Worm (Caenorhabditis elegans) whole organism, L4/young adult: ENCODE data around the gene idpc-6.

Source experiments
- W03F9.2 ChIP-seq: fragments of 150-350 bp; optimal IDR thresholded peaks from 2 replicates; lab custom pipeline; 2014; ENCODE audit warnings: missing biosample characterization, missing genetic modification characterization
- dao-5 ChIP-seq: sonication (generic microtip); optimal IDR thresholded peaks from 2 replicates; lab custom pipeline; 2016; ENCODE audit warnings: missing genotype, missing genetic modification characterization, moderate library complexity, missing compliant biosample characterization
- him-1 ChIP-seq: sonication (generic microtip); optimal IDR thresholded peaks from 2 replicates; lab custom pipeline; 2016; ENCODE audit warnings: missing genotype, missing genetic modification reagents, missing genetic modification characterization, missing compliant biosample characterization

Gene idpc-6

DNA sequence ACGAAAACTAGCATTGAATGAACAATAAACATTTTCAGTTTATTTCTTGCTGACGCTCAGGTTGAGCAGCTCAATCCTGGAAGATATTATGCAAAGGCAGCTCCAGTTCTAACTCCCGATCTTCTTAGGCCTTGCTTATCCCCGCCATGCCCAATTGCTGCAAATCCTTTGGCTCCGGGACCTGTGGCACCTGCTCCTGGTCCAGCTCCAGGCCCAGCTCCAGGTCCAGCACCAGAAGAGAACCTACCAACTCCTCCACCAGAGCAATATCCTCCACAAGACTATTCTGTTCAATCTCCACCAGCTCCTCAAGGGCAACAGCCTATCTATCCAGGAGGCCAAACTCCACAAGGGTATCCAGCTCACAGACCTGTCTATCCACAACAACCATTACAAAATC lies 3.8 kb upstream of the idpc-6 start:
- TF ChIP-seq him-1 (tag; lab: Kevin White, UChicago) (no peak), W03F9.2 (tag; lab: Kevin White, UChicago) (no peak), dao-5 (tag; lab: Kevin White, UChicago) (no peak)

DNA sequence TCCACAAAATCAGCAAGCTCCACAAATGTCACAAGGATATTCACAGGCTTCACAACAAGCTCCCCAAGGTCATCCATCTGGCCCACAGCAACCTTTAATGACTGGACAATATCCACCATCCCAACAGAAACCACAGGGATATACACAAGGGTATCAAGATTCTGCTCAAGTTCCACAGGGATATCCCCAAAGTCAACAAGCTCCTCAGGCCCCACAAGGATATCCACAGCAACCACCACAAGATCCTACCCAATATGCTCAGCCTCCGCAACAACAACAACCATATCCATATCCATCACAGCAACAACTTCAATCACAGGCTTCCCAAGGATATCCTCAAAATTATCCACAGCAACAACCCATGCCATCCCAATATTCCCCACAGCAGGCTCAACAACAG lies 3.3 kb upstream of the idpc-6 start:
- TF ChIP-seq dao-5 (tag; lab: Kevin White, UChicago): no peak
- no peak for TF ChIP-seq him-1 (tag; lab: Kevin White, UChicago)
- TF ChIP-seq W03F9.2 (tag; lab: Kevin White, UChicago): no peak

DNA sequence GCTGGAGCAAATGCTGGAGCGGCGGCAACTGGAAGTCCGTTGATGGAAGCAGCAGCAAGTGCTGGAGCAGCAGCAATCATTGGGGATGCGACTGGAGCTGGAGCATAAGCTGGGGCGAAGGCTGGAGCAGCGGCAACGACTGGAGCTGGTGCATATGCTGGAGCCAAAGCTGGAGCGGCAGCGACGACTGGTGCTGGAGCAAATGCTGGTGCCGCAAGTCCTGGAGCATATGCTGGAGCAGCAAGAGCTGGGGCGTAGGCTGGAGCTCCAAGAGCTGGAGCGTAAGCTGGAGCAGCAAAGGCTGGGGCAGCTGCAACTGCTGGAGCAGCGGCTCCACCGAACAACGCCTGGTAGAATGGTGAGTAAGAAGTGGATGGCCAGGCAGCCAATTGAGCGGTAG lies 1.5 kb upstream of the idpc-6 start:
- TF ChIP-seq dao-5 (tag; lab: Kevin White, UChicago) (no peak), him-1 (tag; lab: Kevin White, UChicago) (no peak), W03F9.2 (tag; lab: Kevin White, UChicago) (no peak)

DNA sequence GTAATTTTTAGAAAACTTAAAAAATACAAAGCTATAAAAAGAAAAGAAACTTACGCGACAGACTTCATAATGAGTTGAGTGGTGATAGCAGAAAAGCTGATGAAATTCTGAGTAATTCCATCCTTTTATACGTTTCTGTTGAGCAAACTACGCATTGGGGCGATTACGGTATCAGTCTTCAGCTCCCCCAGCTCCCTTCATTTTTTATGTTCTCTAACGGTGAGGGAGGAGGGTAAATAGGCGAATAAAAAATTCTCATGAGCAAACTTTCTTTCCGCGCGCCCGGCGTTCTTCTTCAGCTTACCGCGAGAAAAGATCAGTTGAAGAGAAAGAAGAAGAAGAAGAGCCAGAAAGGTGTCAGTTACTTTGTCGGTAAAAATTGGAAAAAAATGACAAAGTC lies 1.0 kb upstream of the idpc-6 start, which contains the start of gene idpc-7:
TSS of gene idpc-7 (minus strand) at position 101 of the 400 bp plus-strand sequence.
- TF ChIP-seq him-1 (tag; lab: Kevin White, UChicago) (no peak), W03F9.2 (tag; lab: Kevin White, UChicago) (no peak), dao-5 (tag; lab: Kevin White, UChicago) (no peak)

DNA sequence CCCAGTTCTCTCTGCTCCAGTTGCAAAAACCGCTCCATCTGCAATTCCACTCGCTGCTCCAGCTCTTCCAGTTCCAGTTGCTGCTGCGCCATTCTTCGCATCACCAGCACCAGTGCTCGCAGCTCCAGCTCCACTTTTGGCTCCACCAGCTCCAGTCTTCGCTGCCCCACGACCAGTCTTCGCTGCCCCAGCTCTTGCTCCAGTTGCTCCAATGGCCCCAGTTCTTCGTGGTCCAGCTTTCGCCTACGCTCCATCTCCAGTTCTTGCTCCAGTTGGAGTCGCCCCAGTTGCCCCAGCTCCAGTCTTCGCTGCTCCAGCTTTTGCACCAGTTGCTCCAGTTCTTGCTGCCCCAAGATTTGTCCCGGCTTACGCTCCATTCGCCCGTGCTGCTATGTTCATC lies 467 bp downstream of the idpc-6 start:
- TF ChIP-seq dao-5 (tag; lab: Kevin White, UChicago) (no peak), W03F9.2 (tag; lab: Kevin White, UChicago) (no peak), him-1 (tag; lab: Kevin White, UChicago) (no peak)

DNA sequence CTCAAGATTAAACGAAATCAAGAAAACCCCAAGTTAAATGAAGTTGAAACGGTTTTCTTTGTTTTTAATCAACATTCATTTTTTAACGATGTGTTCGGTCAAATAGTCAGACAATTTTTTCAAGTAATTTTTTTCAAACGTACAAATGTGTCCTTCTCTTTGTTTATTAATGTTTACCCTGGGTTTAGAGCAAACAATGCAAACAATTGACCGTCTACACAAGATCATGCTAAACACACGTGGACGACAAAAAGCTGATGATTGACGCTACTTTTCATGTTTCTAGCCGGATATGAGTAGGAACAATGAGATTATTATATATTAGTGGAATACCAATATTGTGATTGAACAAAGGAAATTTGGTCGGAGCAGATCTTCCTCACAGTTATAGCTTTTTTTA lies 1.5 kb downstream of the idpc-6 start:
- no peak for TF ChIP-seq him-1 (tag; lab: Kevin White, UChicago)
- TF ChIP-seq dao-5 (tag; lab: Kevin White, UChicago): no peak
- no peak for TF ChIP-seq W03F9.2 (tag; lab: Kevin White, UChicago)

DNA sequence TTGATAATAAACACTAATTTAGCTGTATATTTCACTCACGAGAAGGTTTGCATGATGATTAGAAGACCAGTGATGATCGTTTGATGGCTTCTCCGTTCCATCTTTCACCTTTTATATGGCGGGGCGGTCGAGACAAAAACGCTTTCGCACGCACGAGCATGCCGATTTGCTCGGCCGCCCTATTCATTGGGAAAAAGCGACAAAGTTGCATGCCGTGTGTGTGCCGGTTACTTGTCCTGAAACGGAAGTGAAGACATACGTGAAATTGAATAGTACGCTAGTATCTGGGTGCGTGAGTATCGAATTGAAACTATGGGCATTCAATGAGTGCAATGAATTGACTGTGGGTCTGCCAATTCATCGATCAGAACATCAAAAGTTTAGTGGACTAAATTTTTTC lies 2.9 kb downstream of the idpc-6 start, which contains the start of gene idpc-5:
TSS of gene idpc-5 (minus strand) at position 101 of the 400 bp plus-strand sequence.
- TF ChIP-seq W03F9.2 (tag; lab: Kevin White, UChicago) (no peak), him-1 (tag; lab: Kevin White, UChicago) (no peak), dao-5 (tag; lab: Kevin White, UChicago) (no peak)

DNA sequence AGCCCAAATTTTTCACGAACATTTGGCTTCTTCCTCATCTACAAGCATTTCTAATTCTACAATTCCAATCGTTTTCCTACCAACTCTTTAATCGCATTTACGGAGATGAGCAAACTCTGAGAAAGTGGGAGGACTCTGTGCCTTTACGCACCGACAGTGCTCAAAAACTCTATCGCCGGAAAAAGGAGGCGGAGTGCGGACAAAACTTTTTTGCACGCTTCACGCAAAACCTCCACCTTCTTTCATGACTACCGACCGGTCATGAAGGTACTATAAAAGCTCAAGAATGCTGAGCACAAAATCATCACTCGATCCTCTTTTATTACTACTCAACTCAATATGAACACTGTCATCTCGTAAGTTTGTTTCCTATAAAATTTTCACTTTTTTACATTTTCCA lies 5.2 kb downstream of the idpc-6 start, which contains the start of gene idpc-4:
TSS of gene idpc-4 (plus strand) at position 301 of the 400 bp plus-strand sequence.
- TF ChIP-seq dao-5 (tag; lab: Kevin White, UChicago) (no peak), W03F9.2 (tag; lab: Kevin White, UChicago) (no peak), him-1 (tag; lab: Kevin White, UChicago) (no peak)

DNA sequence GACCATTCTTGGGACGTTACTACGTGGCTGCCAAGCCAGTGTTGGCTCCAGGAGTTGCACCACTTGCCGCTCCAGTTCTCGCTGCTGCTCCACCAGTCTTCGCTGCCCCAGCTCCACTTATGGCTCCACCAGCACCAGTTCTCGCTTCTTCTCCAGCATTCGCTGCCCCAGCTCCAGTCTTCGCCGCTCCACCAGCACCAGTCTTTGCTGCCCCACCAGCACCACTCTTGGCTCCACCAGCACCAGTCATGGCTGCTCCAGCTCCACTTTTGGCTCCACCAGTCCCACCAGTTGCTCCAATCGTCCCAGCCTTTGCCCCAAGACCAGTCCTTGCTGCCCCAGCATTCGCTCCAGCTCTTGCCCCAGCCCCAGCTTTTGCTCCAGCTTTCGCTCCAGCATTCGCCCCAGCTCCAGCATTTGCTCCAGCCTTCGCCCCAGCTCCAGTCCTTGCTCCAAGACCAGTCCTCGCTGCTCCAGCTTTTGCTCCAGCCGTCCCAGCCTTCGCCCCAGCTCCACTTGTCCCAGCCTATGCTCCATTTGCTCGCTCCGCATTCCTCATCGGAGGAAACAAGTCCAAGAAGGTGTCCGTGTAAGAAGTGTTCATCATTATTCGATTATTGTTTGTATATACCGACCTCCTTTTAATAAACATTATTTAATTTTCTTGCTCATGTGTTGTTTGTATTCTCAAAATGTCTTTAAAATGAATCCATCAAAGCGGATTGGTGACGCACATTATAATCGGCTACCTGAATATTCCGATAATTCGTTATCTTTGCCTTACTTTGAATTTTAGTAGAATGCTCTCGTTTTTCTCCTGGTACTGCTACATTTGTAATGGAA lies 5.9 kb downstream of the idpc-6 start, which contains the start of gene T06E4.7:
TSS of gene T06E4.7 (plus strand) at position 793 of the 843 bp plus-strand sequence.
- TF ChIP-seq him-1 (tag; lab: Kevin White, UChicago) (no peak), dao-5 (tag; lab: Kevin White, UChicago) (no peak), W03F9.2 (tag; lab: Kevin White, UChicago) (no peak)

DNA sequence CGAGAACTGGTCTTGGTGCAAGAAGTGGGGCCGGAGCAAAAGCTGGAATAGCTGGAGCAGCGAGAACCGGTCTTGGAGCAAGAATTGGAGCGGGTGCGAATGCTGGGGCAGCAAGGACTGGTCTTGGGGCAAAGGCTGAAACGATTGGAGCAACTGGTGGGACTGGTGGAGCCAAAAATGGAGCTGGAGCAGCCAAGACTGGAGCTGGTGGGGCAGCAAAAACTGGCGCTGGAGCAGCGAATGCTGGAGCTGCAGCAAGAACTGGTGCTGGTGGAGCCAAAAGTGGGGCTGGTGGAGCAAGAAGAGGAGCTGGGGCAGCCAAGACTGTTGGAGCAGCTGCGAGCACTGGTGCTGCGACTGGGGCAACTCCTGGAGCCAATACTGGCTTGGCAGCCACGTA lies 8.7 kb downstream of the idpc-6 start:
- no peak for TF ChIP-seq dao-5 (tag; lab: Kevin White, UChicago)
- no peak for TF ChIP-seq him-1 (tag; lab: Kevin White, UChicago)
- TF ChIP-seq W03F9.2 (tag; lab: Kevin White, UChicago): no peak

DNA sequence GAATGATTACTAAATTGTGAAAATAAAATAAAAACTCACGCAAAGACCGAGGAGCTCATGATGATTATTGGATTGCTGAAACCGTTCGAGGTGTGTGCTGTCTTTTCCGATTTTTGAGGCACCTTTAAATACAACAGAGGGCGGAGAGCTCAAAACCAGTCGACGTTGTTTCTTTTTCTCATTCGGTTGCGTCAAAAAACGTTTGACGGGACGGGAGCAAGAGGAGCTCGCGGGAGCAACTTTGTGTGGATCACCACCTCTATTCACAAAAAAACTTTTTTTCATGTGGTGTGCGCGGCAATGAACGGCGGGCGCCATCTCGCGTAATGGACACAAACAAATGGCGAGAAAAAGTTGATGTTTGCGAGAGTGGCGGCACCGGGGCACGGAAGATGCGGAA lies 9.2 kb downstream of the idpc-6 start, which contains the start of gene idpc-3:
TSS of gene idpc-3 (minus strand) at position 101 of the 400 bp plus-strand sequence.
- TF ChIP-seq him-1 (tag; lab: Kevin White, UChicago): no peak
- TF ChIP-seq dao-5 (tag; lab: Kevin White, UChicago): no peak
- TF ChIP-seq W03F9.2 (tag; lab: Kevin White, UChicago): no peak

DNA sequence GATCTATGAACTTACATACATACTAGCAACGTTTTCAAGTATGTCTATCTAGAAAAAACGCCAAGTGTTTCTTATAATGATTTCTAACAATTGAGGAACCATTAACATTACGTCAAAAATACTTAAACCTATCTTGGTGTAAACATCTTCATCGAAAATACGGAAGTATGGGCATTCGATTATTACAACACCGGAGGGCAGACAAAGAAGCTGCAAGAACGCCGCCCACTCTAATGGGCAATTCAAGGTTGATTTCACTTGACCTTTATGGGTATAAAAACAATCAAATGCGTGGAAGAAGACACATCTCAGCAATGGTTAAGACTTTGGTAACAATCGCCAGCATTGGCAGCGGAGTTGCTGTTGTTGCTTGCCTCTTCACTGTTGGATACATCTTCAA lies 9.7 kb downstream of the idpc-6 start, which contains the start of gene col-146:
TSS of gene col-146 (plus strand) at position 301 of the 400 bp plus-strand sequence.
- no peak for TF ChIP-seq him-1 (tag; lab: Kevin White, UChicago)
- no peak for TF ChIP-seq W03F9.2 (tag; lab: Kevin White, UChicago)
- no peak for TF ChIP-seq dao-5 (tag; lab: Kevin White, UChicago)

DNA sequence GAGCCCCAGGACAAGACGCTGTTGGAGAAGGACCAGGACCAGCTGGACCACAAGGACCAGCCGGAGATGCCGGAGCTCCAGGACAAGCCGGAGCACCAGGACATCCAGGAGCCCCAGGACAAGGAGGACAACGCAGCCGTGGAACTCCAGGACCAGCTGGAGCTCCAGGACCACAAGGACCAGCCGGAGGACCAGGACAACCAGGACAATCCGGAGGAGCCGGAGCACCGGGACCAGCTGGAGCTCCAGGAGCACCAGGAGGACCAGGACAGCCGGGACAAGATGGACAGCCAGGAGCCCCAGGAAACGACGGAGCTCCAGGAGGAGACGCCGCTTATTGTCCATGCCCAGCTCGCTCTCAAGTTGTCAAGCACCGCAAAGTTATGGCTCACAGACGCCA lies 10.6 kb downstream of the idpc-6 start:
- TF ChIP-seq W03F9.2 (tag; lab: Kevin White, UChicago) (no peak), dao-5 (tag; lab: Kevin White, UChicago) (no peak), him-1 (tag; lab: Kevin White, UChicago) (no peak)
